Fruit fly (Drosophila melanogaster) whole organism, embryonic: Measurements from ENCODE around the gene CstF50.

ENCODE experiments used
- Asciz ChIP-seq: fragments of 200-800 bp; sonication (Bioruptor generic); optimal IDR thresholded peaks from 2 replicates; lab custom pipeline; 2017; ENCODE audit warnings: missing biosample characterization, mild to moderate bottlenecking, missing genetic modification characterization, missing genetic modification reagents
- CG10147 ChIP-seq: fragments of 200-800 bp; sonication (Bioruptor generic); optimal IDR thresholded peaks from 2 replicates; lab custom pipeline; 2019; ENCODE audit warnings: missing biosample characterization, mild to moderate bottlenecking, missing genetic modification characterization, moderate library complexity
- CG10274 ChIP-seq: fragments of 200-800 bp; sonication (Bioruptor generic); optimal IDR thresholded peaks from 3 replicates; lab custom pipeline; 2017; ENCODE audit warnings: missing biosample characterization, mild to moderate bottlenecking, missing genetic modification characterization
- CG10979 ChIP-seq: fragments of 200-800 bp; sonication (Bioruptor generic); optimal IDR thresholded peaks from 2 replicates; lab custom pipeline; 2018; ENCODE audit warnings: missing biosample characterization, mild to moderate bottlenecking, missing genetic modification characterization, moderate library complexity
- CG11695 ChIP-seq: fragments of 200-800 bp; sonication (Bioruptor generic); IDR thresholded peaks from 3 replicates; pipeline ENCODE4 v1.3.6; 2022; ENCODE audit warnings: missing biosample characterization, missing genetic modification characterization
- CG12155 ChIP-seq: fragments of 200-800 bp; sonication (Bioruptor generic); optimal IDR thresholded peaks from 3 replicates; lab custom pipeline; 2016; ENCODE audit warnings: missing biosample characterization, missing genetic modification characterization
- CG13123 ChIP-seq: fragments of 200-800 bp; sonication (Bioruptor generic); optimal IDR thresholded peaks from 2 replicates; lab custom pipeline; 2016; ENCODE audit warnings: missing biosample characterization, missing genetic modification characterization
- CG14965 ChIP-seq: fragments of 200-800 bp; sonication (Bioruptor generic); optimal IDR thresholded peaks from 2 replicates; lab custom pipeline; 2016; ENCODE audit warnings: missing biosample characterization, missing genetic modification characterization, borderline replicate concordance
- CG16779 ChIP-seq: fragments of 200-800 bp; sonication (Bioruptor generic); IDR thresholded peaks from 2 replicates; pipeline ENCODE4 v1.3.6; 2022; ENCODE audit warnings: missing biosample characterization, missing genetic modification characterization
- CG16863 ChIP-seq: fragments of 200-800 bp; sonication (Bioruptor generic); optimal IDR thresholded peaks from 3 replicates; lab custom pipeline; 2016; ENCODE audit warnings: missing biosample characterization, missing genetic modification characterization
- CG17328 ChIP-seq: fragments of 200-800 bp; sonication (Bioruptor generic); IDR thresholded peaks from 2 replicates; pipeline ENCODE4 v1.3.6; 2022; ENCODE audit warnings: missing biosample characterization, missing genetic modification characterization
- CG3065 ChIP-seq: fragments of 200-800 bp; sonication (Bioruptor generic); optimal IDR thresholded peaks from 2 replicates; lab custom pipeline; 2016; ENCODE audit warnings: missing biosample characterization, missing genetic modification characterization
- CG33213 ChIP-seq: fragments of 200-800 bp; sonication (Bioruptor generic); optimal IDR thresholded peaks from 3 replicates; lab custom pipeline; 2016; ENCODE audit warnings: missing biosample characterization, missing genetic modification characterization
- CG4360 ChIP-seq: fragments of 200-800 bp; sonication (Bioruptor generic); IDR thresholded peaks from 2 replicates; pipeline ENCODE4 v1.3.6; 2022; ENCODE audit warnings: missing biosample characterization, missing genetic modification characterization
- CG5245 ChIP-seq: fragments of 200-800 bp; sonication (Bioruptor generic); optimal IDR thresholded peaks from 3 replicates; lab custom pipeline; 2016; ENCODE audit warnings: missing biosample characterization, missing genetic modification characterization
- CG8281 ChIP-seq: fragments of 200-800 bp; sonication (Bioruptor generic); optimal IDR thresholded peaks from 2 replicates; lab custom pipeline; 2018; ENCODE audit warnings: missing biosample characterization, mild to moderate bottlenecking, missing genetic modification characterization, moderate library complexity
- CG8478 ChIP-seq: fragments of >200 bp; optimal IDR thresholded peaks from 2 replicates; lab custom pipeline; 2018
- CG9797 ChIP-seq: fragments of 200-800 bp; sonication (Bioruptor generic); optimal IDR thresholded peaks from 3 replicates; lab custom pipeline; 2018; ENCODE audit warnings: missing biosample characterization, mild to moderate bottlenecking, missing genetic modification characterization
- CkIIα-i1 ChIP-seq: fragments of 200-800 bp; sonication (Bioruptor generic); IDR thresholded peaks from 2 replicates; pipeline ENCODE4 v1.3.6; 2022; ENCODE audit warnings: missing biosample characterization, missing genetic modification characterization
- Eip74EF ChIP-seq, 2 experiments: fragments of 200-800 bp in 1 of 2; fragments of >200 bp in 1 of 2; sonication (Bioruptor generic) in 1 of 2; optimal IDR thresholded peaks; 2 replicates each; lab custom pipeline; 2017 to 2019; ENCODE audit warnings: missing biosample characterization in 2 of 2, missing genetic modification characterization in 2 of 2, mild to moderate bottlenecking in 1 of 2, moderate library complexity in 1 of 2
- GATAe ChIP-seq: fragments of 200-800 bp; sonication (Bioruptor generic); conservative IDR thresholded peaks from 2 replicates; pipeline ENCODE4 v1.3.6; 2022; ENCODE audit warnings: missing biosample characterization, missing genetic modification characterization
- HLH3B ChIP-seq: fragments of 200-800 bp; sonication (Bioruptor generic); IDR thresholded peaks from 2 replicates; pipeline ENCODE4 v1.3.6; 2022; ENCODE audit warnings: missing biosample characterization, missing genetic modification characterization
- Hey ChIP-seq: fragments of 200-800 bp; sonication (Bioruptor generic); optimal IDR thresholded peaks from 3 replicates; lab custom pipeline; 2018; ENCODE audit warnings: missing biosample characterization, mild to moderate bottlenecking, missing genetic modification characterization
- Hr39 ChIP-seq: fragments of >200 bp; optimal IDR thresholded peaks from 2 replicates; lab custom pipeline; 2017
- Jarid2 ChIP-seq: fragments of 200-800 bp; sonication (Bioruptor generic); optimal IDR thresholded peaks from 3 replicates; lab custom pipeline; 2017; ENCODE audit warnings: mild to moderate bottlenecking, missing biosample characterization, missing genetic modification reagents, missing genetic modification characterization
- Myb ChIP-seq: fragments of 200-800 bp; sonication (Bioruptor generic); optimal IDR thresholded peaks from 2 replicates; lab custom pipeline; 2016; ENCODE audit warnings: missing biosample characterization, missing genetic modification characterization
- NFAT ChIP-seq: fragments of 200-800 bp; sonication (Bioruptor generic); IDR thresholded peaks from 2 replicates; pipeline ENCODE4 v1.3.6; 2022; ENCODE audit warnings: missing biosample characterization, missing genetic modification characterization
- Optix ChIP-seq: fragments of 200-800 bp; sonication (Bioruptor generic); IDR thresholded peaks from 3 replicates; pipeline ENCODE4 v1.3.6; 2022; ENCODE audit warnings: missing biosample characterization, missing genetic modification characterization
- Pdp1 ChIP-seq, 2 experiments: fragments of 200-800 bp; sonication (Bioruptor generic); optimal IDR thresholded peaks; 3 replicates each; lab custom pipeline; 2016; ENCODE audit warnings: missing biosample characterization in 2 of 2, missing genetic modification characterization in 2 of 2, mild to moderate bottlenecking in 1 of 2, moderate library complexity in 1 of 2
- Rx ChIP-seq: fragments of 200-800 bp; sonication (Bioruptor generic); IDR thresholded peaks from 2 replicates; pipeline ENCODE4 v1.3.6; 2022; ENCODE audit warnings: missing biosample characterization, missing genetic modification characterization
- Sin3A ChIP-seq: fragments of >200 bp; optimal IDR thresholded peaks from 2 replicates; lab custom pipeline; 2018
- Sox100B ChIP-seq: fragments of 200-800 bp; sonication (Bioruptor generic); optimal IDR thresholded peaks from 3 replicates; lab custom pipeline; 2018; ENCODE audit warnings: missing biosample characterization, mild to moderate bottlenecking, missing genetic modification characterization
- Tbp ChIP-seq: fragments of >200 bp; optimal IDR thresholded peaks from 2 replicates; lab custom pipeline; 2018; ENCODE audit warnings: missing biosample characterization, missing genetic modification characterization
- Usf ChIP-seq: fragments of 200-800 bp; sonication (Bioruptor generic); optimal IDR thresholded peaks from 2 replicates; lab custom pipeline; 2017; ENCODE audit warnings: missing genotype, missing biosample characterization, missing genetic modification characterization
- Vsx1 ChIP-seq: fragments of 200-800 bp; sonication (Bioruptor generic); optimal IDR thresholded peaks from 2 replicates; lab custom pipeline; 2017; ENCODE audit warnings: missing biosample characterization, mild to moderate bottlenecking, missing genetic modification characterization, missing genetic modification reagents
- amos ChIP-seq: fragments of 200-800 bp; sonication (Bioruptor generic); IDR thresholded peaks from 2 replicates; pipeline ENCODE4 v1.3.6; 2022; ENCODE audit warnings: missing biosample characterization, missing genetic modification characterization; ENCODE audit not compliant: partially characterized antibody
- ara ChIP-seq: fragments of 200-800 bp; sonication (Bioruptor generic); IDR thresholded peaks from 2 replicates; pipeline ENCODE4 v1.3.6; 2022; ENCODE audit warnings: missing biosample characterization, missing genetic modification characterization
- ato ChIP-seq: fragments of 200-800 bp; sonication (Bioruptor generic); IDR thresholded peaks from 2 replicates; pipeline ENCODE4 v1.3.6; 2022; ENCODE audit warnings: missing biosample characterization, missing genetic modification characterization; ENCODE audit not compliant: partially characterized antibody
- cg ChIP-seq: fragments of 200-800 bp; sonication (Bioruptor generic); optimal IDR thresholded peaks from 3 replicates; lab custom pipeline; 2019; ENCODE audit warnings: missing biosample characterization, mild to moderate bottlenecking, missing genetic modification characterization, moderate library complexity
- chn ChIP-seq: fragments of 200-800 bp; sonication (Bioruptor generic); optimal IDR thresholded peaks from 2 replicates; lab custom pipeline; 2016; ENCODE audit warnings: missing biosample characterization, missing genetic modification characterization
- dan ChIP-seq: fragments of 200-800 bp; sonication (Bioruptor generic); IDR thresholded peaks from 2 replicates; pipeline ENCODE4 v1.3.6; 2022; ENCODE audit warnings: missing biosample characterization, missing genetic modification characterization
- fd96Cb ChIP-seq: fragments of 200-800 bp; sonication (Bioruptor generic); optimal IDR thresholded peaks from 2 replicates; lab custom pipeline; 2018; ENCODE audit warnings: missing biosample characterization, mild to moderate bottlenecking, missing genetic modification characterization, moderate library complexity
- fru ChIP-seq: fragments of >200 bp; optimal IDR thresholded peaks from 2 replicates; lab custom pipeline; 2017
- gem ChIP-seq: fragments of 200-800 bp; sonication (Bioruptor generic); optimal IDR thresholded peaks from 2 replicates; lab custom pipeline; 2019; ENCODE audit warnings: missing biosample characterization, mild to moderate bottlenecking, missing genetic modification characterization, moderate library complexity
- gfzf ChIP-seq: fragments of 200-800 bp; sonication (Bioruptor generic); optimal IDR thresholded peaks from 2 replicates; lab custom pipeline; 2016; ENCODE audit warnings: missing biosample characterization, mild to moderate bottlenecking, missing genetic modification characterization, moderate library complexity
- mld ChIP-seq: fragments of 200-800 bp; sonication (Bioruptor generic); IDR thresholded peaks from 3 replicates; pipeline ENCODE4 v1.3.6; 2022; ENCODE audit warnings: missing biosample characterization, missing genetic modification characterization; ENCODE audit not compliant: partially characterized antibody
- nerfin-2 ChIP-seq: fragments of 200-800 bp; sonication (Bioruptor generic); IDR thresholded peaks from 2 replicates; pipeline ENCODE4 v1.3.6; 2022; ENCODE audit warnings: missing biosample characterization, missing genetic modification characterization; ENCODE audit not compliant: partially characterized antibody
- otp ChIP-seq: fragments of 200-800 bp; sonication (Bioruptor generic); IDR thresholded peaks from 3 replicates; pipeline ENCODE4, ENCODE4 v1.3.6; 2022; ENCODE audit warnings: missing biosample characterization, missing genetic modification characterization
- pum ChIP-seq: fragments of 200-800 bp; sonication (Bioruptor generic); optimal IDR thresholded peaks from 2 replicates; lab custom pipeline; 2016; ENCODE audit warnings: missing biosample characterization, missing genetic modification characterization
- sc ChIP-seq, 3 experiments: fragments of >200 bp in 2 of 3; fragments of 200-800 bp in 1 of 3; sonication (Bioruptor generic) in 1 of 3; optimal IDR thresholded peaks; 2 replicates in 2 of 3; 3 replicates in 1 of 3; lab custom pipeline; 2017; ENCODE audit warnings: mild to moderate bottlenecking in 1 of 3, missing biosample characterization in 1 of 3, missing genetic modification characterization in 1 of 3, missing genetic modification reagents in 1 of 3
- vvl ChIP-seq: fragments of 200-800 bp; sonication (Bioruptor generic); IDR thresholded peaks from 2 replicates; pipeline ENCODE4 v1.3.6; 2022; ENCODE audit warnings: missing biosample characterization, missing genetic modification characterization
- z ChIP-seq: fragments of 200-800 bp; sonication (Bioruptor generic); IDR thresholded peaks from 3 replicates; pipeline ENCODE4 v1.3.6; 2022; ENCODE audit warnings: missing biosample characterization, missing genetic modification characterization

CstF50 gene

DNA sequence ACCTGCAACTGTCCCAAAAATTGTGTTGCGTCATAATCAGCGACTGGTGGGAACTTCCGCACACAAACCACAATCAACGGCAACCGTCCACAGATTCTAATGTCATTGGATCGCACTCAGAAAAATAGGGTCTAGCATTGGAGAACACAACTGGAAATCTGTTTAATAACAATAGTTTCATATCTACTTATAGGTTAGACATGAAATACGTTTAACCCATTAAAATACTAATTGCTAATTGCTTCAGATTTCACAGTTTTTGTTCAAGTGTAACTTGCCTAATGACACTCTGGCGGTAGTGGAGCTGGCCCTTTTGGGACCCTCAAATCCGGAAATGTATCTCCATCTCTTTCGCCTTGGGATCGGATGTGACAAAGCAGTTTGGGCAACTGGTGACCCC is 40.1 kb downstream of the CstF50 start (continued):
- TF ChIP-seq CkIIα-i1 (GFP tag; lab: Robert Waterston, UW) (no peak), CG16779 (no peak), pum (GFP tag; lab: Kevin White, UChicago) (no peak), Jarid2 (no peak), chn (peak; percentile 1), fd96Cb (tag; lab: Kevin White, UChicago) (no peak), Usf (GFP tag; lab: Kevin White, UChicago) (no peak), fru (lab: Kevin White, UChicago) (no peak), CG4360 (GFP tag; lab: Robert Waterston, UW) (no peak), CG16863 (GFP tag; lab: Kevin White, UChicago) (peak; percentile 11), CG9797 (no peak), CG13123 (GFP tag; lab: Kevin White, UChicago) (no peak), CG5245 (no peak), ara (0 out of 2 replicates have a peak, but pooled peaks have one; percentile 41), CG8281 (no peak), dan (GFP tag; lab: Robert Waterston, UW) (no peak), NFAT (no peak), Hey (tag; lab: Kevin White, UChicago) (no peak), CG11695 (GFP tag; lab: Robert Waterston, UW) (no peak), CG3065 (GFP tag; lab: Kevin White, UChicago) (no peak), CG14965 (GFP tag; lab: Kevin White, UChicago) (no peak), nerfin-2 (GFP tag; lab: Robert Waterston, UW) (no peak), vvl (GFP tag; lab: Robert Waterston, UW) (no peak), amos (GFP tag; lab: Robert Waterston, UW) (no peak), Rx (GFP tag; lab: Robert Waterston, UW) (no peak), CG10147 (GFP tag; lab: Kevin White, UChicago) (no peak), mld (GFP tag; lab: Robert Waterston, UW) (no peak), GATAe (GFP tag; lab: Robert Waterston, UW) (no peak), Asciz (GFP tag; lab: Kevin White, UChicago) (no peak), CG10979 (tag; lab: Kevin White, UChicago) (peak; percentile 33), gfzf (GFP tag; lab: Kevin White, UChicago) (no peak), gem (tag; lab: Kevin White, UChicago) (peak; percentile 51), cg (GFP tag; lab: Kevin White, UChicago) (no peak), CG33213 (no peak), Pdp1 (GFP tag; optimal IDR thresholded peaks at IDR 0.05; lab: Kevin White, UChicago) (peak; percentile 4 to 57), CG8478 (no peak), Sox100B (GFP tag; lab: Kevin White, UChicago) (no peak), Myb (no peak), Sin3A (lab: Kevin White, UChicago) (no peak), sc (optimal IDR thresholded peaks at IDR 0.05; lab: Kevin White, UChicago) (no peak), sc (GFP tag; optimal IDR thresholded peaks at IDR 0.05; lab: Kevin White, UChicago) (no peak), ato (GFP tag; lab: Robert Waterston, UW) (no peak), otp (GFP tag; lab: Robert Waterston, UW) (0 out of 3 replicates have a peak, but pooled peaks have one; percentile 51), CG17328 (peak; percentile 50; the same call in 1 of the 2 replicates), HLH3B (GFP tag; lab: Robert Waterston, UW) (no peak), Hr39 (no peak), Eip74EF (GFP tag; optimal IDR thresholded peaks at IDR 0.05; lab: Kevin White, UChicago) (no peak), Tbp (GFP tag; lab: Kevin White, UChicago) (no peak), Optix (no peak), CG10274 (GFP tag; lab: Kevin White, UChicago) (no peak), Vsx1 (GFP tag; lab: Kevin White, UChicago) (no peak), CG12155 (no peak), z (GFP tag; lab: Robert Waterston, UW) (no peak)
